Worm (Caenorhabditis elegans): Measurements from ENCODE around the gene nhr-257.

Gene nhr-257

DNA sequence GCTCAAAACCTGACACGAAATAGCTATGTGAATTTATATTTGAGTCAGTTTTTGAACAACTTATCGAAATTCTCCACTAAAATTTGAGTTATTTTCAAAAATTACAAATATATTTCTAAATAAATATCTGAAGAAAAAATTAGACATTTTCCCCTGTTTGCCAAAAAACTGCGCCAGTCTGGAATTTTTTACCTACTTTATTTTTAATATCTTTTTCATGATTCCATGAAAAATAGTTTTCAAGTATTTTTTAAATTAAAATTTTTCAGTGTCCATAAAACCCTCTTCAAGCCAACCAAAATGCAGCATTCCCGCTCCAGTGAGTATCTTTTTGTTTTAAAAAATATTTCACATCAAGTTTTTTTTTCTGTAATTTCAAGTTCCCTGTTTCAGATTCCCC lies 38.4 kb downstream of the nhr-257 start, which contains the start of gene F53C3.8:
TSS of gene F53C3.8 (plus strand) at position 301 of the 400 bp plus-strand sequence.
- TF ChIP-seq W03F9.2 (tag; optimal IDR thresholded peaks at IDR 0.05) (no peak), him-1 (tag; optimal IDR thresholded peaks at IDR 0.05) (no peak), dao-5 (tag; optimal IDR thresholded peaks at IDR 0.05) (no peak)

DNA sequence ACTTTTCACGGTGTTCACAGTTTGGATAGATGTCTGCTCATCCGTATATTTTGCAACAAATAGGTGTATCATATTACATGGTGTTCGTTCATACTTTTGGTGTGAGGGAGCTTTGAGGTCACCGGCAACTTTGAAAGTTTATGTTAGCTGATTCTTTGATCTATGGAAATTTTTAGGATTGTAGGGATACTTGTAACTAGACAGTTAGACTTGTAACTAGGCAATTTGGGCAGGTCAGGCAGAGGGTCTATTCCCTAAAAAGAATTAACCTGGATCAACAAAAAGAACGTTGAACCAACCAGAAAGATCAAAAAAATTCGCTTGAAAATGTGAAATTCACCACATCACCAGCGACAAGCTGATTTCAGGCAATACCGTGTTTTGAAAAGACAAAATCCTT lies 41.2 kb downstream of the nhr-257 start:
- no peak for TF ChIP-seq W03F9.2 (tag; optimal IDR thresholded peaks at IDR 0.05)
- no peak for TF ChIP-seq him-1 (tag; optimal IDR thresholded peaks at IDR 0.05)
- no peak for TF ChIP-seq dao-5 (tag; optimal IDR thresholded peaks at IDR 0.05)

DNA sequence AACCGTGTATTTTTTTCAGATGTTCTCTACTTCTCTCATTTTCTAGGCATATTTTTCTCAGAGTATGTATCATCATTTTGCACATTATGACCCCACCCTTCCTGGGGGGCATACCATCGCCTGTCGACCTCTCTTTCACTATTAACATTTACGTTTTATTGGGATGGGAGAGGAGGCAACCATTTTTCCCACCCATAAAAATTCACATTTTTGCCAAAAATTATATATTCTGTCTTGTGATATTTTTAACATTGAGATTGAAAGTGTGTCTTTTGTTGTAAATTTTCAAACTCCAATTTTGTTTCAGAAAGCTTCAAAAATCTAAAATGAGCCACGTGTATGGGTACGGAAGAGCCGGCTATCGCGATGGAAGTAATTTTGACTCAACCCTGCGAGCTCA lies 42.0 kb downstream of the nhr-257 start, which contains the start of gene F53C3.7:
TSS of gene F53C3.7 (plus strand) at position 301 of the 400 bp plus-strand sequence.
- TF ChIP-seq W03F9.2 (tag; optimal IDR thresholded peaks at IDR 0.05) (no peak), him-1 (tag; optimal IDR thresholded peaks at IDR 0.05) (no peak), dao-5 (tag; optimal IDR thresholded peaks at IDR 0.05) (no peak)

DNA sequence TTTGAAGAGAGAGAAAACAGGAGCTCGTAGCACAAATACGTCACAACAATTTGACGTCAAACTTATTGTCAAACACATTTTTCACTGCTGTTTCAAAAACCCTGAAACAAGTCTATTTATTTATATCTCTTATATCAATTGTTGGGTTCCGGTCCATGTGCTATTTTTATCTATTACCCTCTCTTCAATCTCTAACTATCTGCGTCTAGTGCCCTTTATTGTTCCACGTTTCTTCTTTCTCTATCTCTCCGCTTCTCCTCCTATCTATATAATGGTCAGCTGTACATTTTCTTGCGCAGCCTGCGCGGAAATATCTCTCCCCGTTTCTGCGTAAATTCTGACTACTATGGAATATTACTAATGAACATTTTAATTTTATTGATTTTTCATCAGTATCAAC lies 44.2 kb downstream of the nhr-257 start:
- no peak for TF ChIP-seq him-1 (tag; optimal IDR thresholded peaks at IDR 0.05)

DNA sequence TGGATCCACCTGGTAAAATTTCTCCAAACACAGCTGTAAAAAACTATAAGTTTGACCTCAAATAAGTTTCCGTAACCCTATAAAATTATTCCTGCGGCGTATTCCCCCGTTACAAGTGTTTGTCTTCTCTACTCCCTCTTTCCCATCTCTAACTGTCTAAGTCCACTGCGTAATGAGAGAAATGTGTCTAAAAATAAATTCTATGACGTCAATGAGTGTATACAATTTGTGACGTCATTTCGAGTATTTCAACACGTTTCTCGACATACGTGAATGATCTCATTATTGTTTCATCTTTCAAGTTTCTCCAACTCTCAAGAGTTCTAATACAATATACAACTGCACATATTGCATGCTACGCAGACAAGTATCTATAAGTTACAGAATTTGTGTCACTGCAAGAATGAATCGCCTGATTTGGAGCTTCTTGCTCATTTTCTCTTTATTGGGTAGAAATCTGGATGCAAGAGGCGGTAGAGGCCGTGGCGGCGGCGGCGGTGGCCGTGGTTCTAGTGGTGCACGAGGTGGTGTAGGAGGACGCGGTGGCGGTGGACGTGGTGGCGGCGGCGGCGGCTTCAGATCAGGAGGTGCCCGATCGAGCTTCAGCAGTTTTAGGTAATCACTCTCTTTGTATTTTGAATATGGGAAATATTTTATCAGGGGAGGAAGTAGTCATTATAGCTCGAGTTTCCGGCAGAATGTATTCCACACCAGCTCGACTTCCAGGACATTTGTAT lies 45.2 kb downstream of the nhr-257 start, which contains the start of gene F53C3.6:
TSS of gene F53C3.6 (plus strand) at position 385 of the 737 bp plus-strand sequence.
- TF ChIP-seq dao-5 (tag; optimal IDR thresholded peaks at IDR 0.05) (no peak), him-1 (tag; optimal IDR thresholded peaks at IDR 0.05) (no peak)

DNA sequence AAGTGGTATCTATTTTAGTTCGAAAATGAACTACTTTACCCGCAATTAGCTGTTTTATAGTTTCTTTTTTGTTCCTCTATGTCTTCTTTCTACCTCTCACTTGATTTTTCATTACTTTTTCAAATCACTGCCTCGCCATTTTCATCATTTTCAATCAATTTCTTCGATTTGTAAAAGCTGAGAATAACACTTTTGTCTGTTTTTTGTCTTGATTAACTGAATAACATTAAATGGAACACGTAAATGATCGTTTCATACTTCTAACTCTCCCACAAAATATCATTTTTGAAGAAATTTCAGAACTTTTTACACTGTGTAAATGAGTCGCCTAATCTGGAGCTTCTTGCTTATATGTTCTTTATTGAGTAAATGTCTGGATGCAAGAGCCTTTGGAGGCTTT lies 48.4 kb downstream of the nhr-257 start, which contains the start of gene F53C3.4:
TSS of gene F53C3.4 (plus strand) at position 301 of the 400 bp plus-strand sequence.
- TF ChIP-seq W03F9.2 (tag; optimal IDR thresholded peaks at IDR 0.05) (no peak), dao-5 (tag; optimal IDR thresholded peaks at IDR 0.05) (no peak), him-1 (tag; optimal IDR thresholded peaks at IDR 0.05) (no peak)

DNA sequence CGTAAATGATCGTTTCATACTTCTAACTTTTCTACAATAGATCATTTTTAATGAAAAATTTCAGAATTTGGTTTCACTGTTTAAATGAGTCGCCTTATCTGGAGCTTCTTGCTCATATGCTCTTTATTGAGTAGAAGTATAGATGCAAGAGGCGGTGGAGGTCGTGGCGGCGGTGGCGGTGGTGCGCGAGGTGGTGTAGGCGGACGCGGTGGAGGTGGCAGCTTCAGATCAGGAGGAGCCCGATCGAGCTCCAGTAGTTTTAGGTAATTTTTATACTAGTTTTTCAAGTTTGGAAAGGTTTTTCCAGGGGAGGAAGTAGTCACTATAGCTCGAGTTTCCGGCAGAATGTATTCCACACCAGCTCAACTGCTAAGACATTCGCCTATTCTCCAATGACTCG lies 50.0 kb downstream of the nhr-257 start, which contains the start of gene F53C3.3:
TSS of gene F53C3.3 (plus strand) at position 59 of the 400 bp plus-strand sequence.
- TF ChIP-seq dao-5 (tag; optimal IDR thresholded peaks at IDR 0.05) (no peak), him-1 (tag; optimal IDR thresholded peaks at IDR 0.05) (no peak), W03F9.2 (tag; optimal IDR thresholded peaks at IDR 0.05) (no peak)
